Fruit fly (Drosophila melanogaster) whole organism, embryonic: ENCODE results near the gene CG7366.

Experiments used
- ATbp ChIP-seq: fragments of 200-800 bp; sonication (Bioruptor generic); optimal IDR thresholded peaks from 2 replicates; lab custom pipeline; 2017; ENCODE audit warnings: missing biosample characterization, mild to moderate bottlenecking, missing genetic modification characterization, missing genetic modification reagents
- Aef1 ChIP-seq: fragments of 200-800 bp; sonication (Bioruptor generic); IDR thresholded peaks from 3 replicates; pipeline ENCODE4 v1.3.6; 2022; ENCODE audit warnings: missing biosample characterization, missing genetic modification characterization
- CG10565 ChIP-seq: fragments of 200-800 bp; sonication (Bioruptor generic); optimal IDR thresholded peaks from 3 replicates; lab custom pipeline; 2016; ENCODE audit warnings: missing biosample characterization, mild to moderate bottlenecking, missing genetic modification characterization
- CG10654 ChIP-seq: fragments of 200-800 bp; sonication (Bioruptor generic); optimal IDR thresholded peaks from 2 replicates; lab custom pipeline; 2016; ENCODE audit warnings: missing biosample characterization, missing genetic modification characterization
- CG12744 ChIP-seq: fragments of 200-800 bp; sonication (Bioruptor generic); optimal IDR thresholded peaks from 2 replicates; lab custom pipeline; 2016; ENCODE audit warnings: missing biosample characterization, missing genetic modification characterization
- CG1529 ChIP-seq: fragments of 200-800 bp; sonication (Bioruptor generic); optimal IDR thresholded peaks from 3 replicates; lab custom pipeline; 2018; ENCODE audit warnings: missing biosample characterization, missing genetic modification characterization
- CG17359 ChIP-seq: fragments of 200-800 bp; sonication (Bioruptor generic); optimal IDR thresholded peaks from 3 replicates; lab custom pipeline; 2018; ENCODE audit warnings: missing biosample characterization, mild to moderate bottlenecking, missing genetic modification characterization, moderate library complexity
- CG1792 ChIP-seq: fragments of 200-800 bp; sonication (Bioruptor generic); optimal IDR thresholded peaks from 2 replicates; lab custom pipeline; 2016; ENCODE audit warnings: missing biosample characterization, missing genetic modification characterization
- CG18011 ChIP-seq: fragments of 200-800 bp; sonication (Bioruptor generic); optimal IDR thresholded peaks from 2 replicates; lab custom pipeline; 2017; ENCODE audit warnings: missing biosample characterization, missing genetic modification characterization, mild to moderate bottlenecking, moderate library complexity, missing genotype
- CG18599 ChIP-seq: fragments of 200-800 bp; sonication (Bioruptor generic); optimal IDR thresholded peaks from 3 replicates; lab custom pipeline; 2017; ENCODE audit warnings: missing biosample characterization, missing genetic modification characterization, mild to moderate bottlenecking, moderate library complexity, missing genetic modification reagents
- CG31224 ChIP-seq: fragments of 200-800 bp; sonication (Bioruptor generic); IDR thresholded peaks from 2 replicates; pipeline ENCODE4 v1.3.6; 2022; ENCODE audit warnings: missing biosample characterization, missing genetic modification characterization
- CG31365 ChIP-seq: fragments of 200-800 bp; sonication (Bioruptor generic); optimal IDR thresholded peaks from 2 replicates; lab custom pipeline; 2018; ENCODE audit warnings: missing biosample characterization, mild to moderate bottlenecking, missing genetic modification characterization
- CG3163 ChIP-seq: fragments of 200-800 bp; sonication (Bioruptor generic); optimal IDR thresholded peaks from 3 replicates; lab custom pipeline; 2016; ENCODE audit warnings: missing biosample characterization, missing genetic modification characterization
- CG34422 ChIP-seq: fragments of 200-800 bp; sonication (Bioruptor generic); IDR thresholded peaks from 3 replicates; pipeline ENCODE4 v1.3.6; 2022; ENCODE audit warnings: missing biosample characterization, missing genetic modification characterization
- CG4404 ChIP-seq: fragments of 200-800 bp; sonication (Bioruptor generic); IDR thresholded peaks from 2 replicates; pipeline ENCODE4 v1.3.6; 2022; ENCODE audit warnings: missing biosample characterization, missing genetic modification characterization
- CG7928 ChIP-seq: fragments of 200-800 bp; sonication (Bioruptor generic); optimal IDR thresholded peaks from 2 replicates; lab custom pipeline; 2017; ENCODE audit warnings: missing biosample characterization, mild to moderate bottlenecking, missing genetic modification characterization
- CG8089 ChIP-seq: fragments of 200-800 bp; sonication (Bioruptor generic); optimal IDR thresholded peaks from 3 replicates; lab custom pipeline; 2016; ENCODE audit warnings: missing biosample characterization, missing genetic modification characterization
- Dbx ChIP-seq: fragments of 200-800 bp; sonication (Bioruptor generic); IDR thresholded peaks from 3 replicates; pipeline ENCODE4 v1.3.6; 2022; ENCODE audit warnings: missing biosample characterization, missing genetic modification characterization
- Dp ChIP-seq: fragments of 200-800 bp; sonication (Bioruptor generic); optimal IDR thresholded peaks from 2 replicates; lab custom pipeline; 2018; ENCODE audit warnings: missing biosample characterization, mild to moderate bottlenecking, missing genetic modification characterization, moderate library complexity
- HLH3B ChIP-seq: fragments of 200-800 bp; sonication (Bioruptor generic); IDR thresholded peaks from 2 replicates; pipeline ENCODE4 v1.3.6; 2022; ENCODE audit warnings: missing biosample characterization, missing genetic modification characterization
- Lhr ChIP-seq: fragments of 200-800 bp; sonication (Bioruptor generic); optimal IDR thresholded peaks from 3 replicates; lab custom pipeline; 2017; ENCODE audit warnings: mild to moderate bottlenecking, missing biosample characterization, missing genetic modification reagents, missing genetic modification characterization
- Mes4 ChIP-seq: fragments of 200-800 bp; sonication (Bioruptor generic); optimal IDR thresholded peaks from 2 replicates; lab custom pipeline; 2016; ENCODE audit warnings: missing biosample characterization, missing genetic modification characterization
- Myb ChIP-seq: fragments of 200-800 bp; sonication (Bioruptor generic); optimal IDR thresholded peaks from 2 replicates; lab custom pipeline; 2016; ENCODE audit warnings: missing biosample characterization, missing genetic modification characterization
- Nf-YC ChIP-seq: fragments of 200-800 bp; optimal IDR thresholded peaks from 3 replicates; lab custom pipeline; 2019; ENCODE audit warnings: missing biosample characterization, mild to moderate bottlenecking, missing genetic modification characterization, moderate library complexity
- Taf1 ChIP-seq: fragments of 200-800 bp; sonication (Bioruptor generic); IDR thresholded peaks from 2 replicates; pipeline ENCODE4 v1.3.6; 2022; ENCODE audit warnings: missing biosample characterization, missing genetic modification characterization
- crc ChIP-seq: fragments of 200-800 bp; sonication (Bioruptor generic); optimal IDR thresholded peaks from 2 replicates; lab custom pipeline; 2016; ENCODE audit warnings: missing biosample characterization, missing genetic modification characterization
- cwo ChIP-seq: fragments of 200-800 bp; sonication (Bioruptor generic); optimal IDR thresholded peaks from 3 replicates; lab custom pipeline; 2017; ENCODE audit warnings: missing biosample characterization, missing genetic modification characterization, mild to moderate bottlenecking, moderate library complexity, missing genetic modification reagents
- disco-r ChIP-seq: fragments of 200-800 bp; sonication (Bioruptor generic); optimal IDR thresholded peaks from 2 replicates; lab custom pipeline; 2016; ENCODE audit warnings: missing biosample characterization, missing genetic modification characterization
- ewg ChIP-seq: fragments of 200-800 bp; sonication (Bioruptor generic); optimal IDR thresholded peaks from 3 replicates; lab custom pipeline; 2017; ENCODE audit warnings: mild to moderate bottlenecking, missing biosample characterization, missing genetic modification reagents, missing genetic modification characterization
- fd102C ChIP-seq: fragments of 200-800 bp; sonication (Bioruptor generic); optimal IDR thresholded peaks from 2 replicates; lab custom pipeline; 2018; ENCODE audit warnings: missing biosample characterization, mild to moderate bottlenecking, missing genetic modification characterization, moderate library complexity
- gcm2 ChIP-seq: fragments of 200-800 bp; sonication (Bioruptor generic); optimal IDR thresholded peaks from 2 replicates; lab custom pipeline; 2016; ENCODE audit warnings: missing biosample characterization, missing genetic modification characterization
- gfzf ChIP-seq: fragments of 200-800 bp; sonication (Bioruptor generic); optimal IDR thresholded peaks from 2 replicates; lab custom pipeline; 2016; ENCODE audit warnings: missing biosample characterization, mild to moderate bottlenecking, missing genetic modification characterization, moderate library complexity
- h ChIP-seq: fragments of >200 bp; optimal IDR thresholded peaks from 2 replicates; lab custom pipeline; 2017
- lbe ChIP-seq: fragments of 200-800 bp; sonication (Bioruptor generic); optimal IDR thresholded peaks from 2 replicates; lab custom pipeline; 2016; ENCODE audit warnings: missing biosample characterization, mild to moderate bottlenecking, missing genetic modification characterization
- luna ChIP-seq: fragments of 200-800 bp; sonication (Bioruptor generic); optimal IDR thresholded peaks from 2 replicates; lab custom pipeline; 2016; ENCODE audit warnings: missing biosample characterization, missing genetic modification characterization
- nom ChIP-seq: fragments of 200-800 bp; sonication (Bioruptor generic); optimal IDR thresholded peaks from 2 replicates; lab custom pipeline; 2017; ENCODE audit warnings: missing biosample characterization, missing genetic modification characterization, mild to moderate bottlenecking, moderate library complexity, missing genetic modification reagents
- onecut ChIP-seq: fragments of 200-800 bp; sonication (Bioruptor generic); IDR thresholded peaks from 2 replicates; pipeline ENCODE4 v1.3.6; 2022; ENCODE audit warnings: missing biosample characterization, missing genetic modification characterization
- pros ChIP-seq: fragments of 200-800 bp; sonication (Bioruptor generic); optimal IDR thresholded peaks from 3 replicates; lab custom pipeline; 2019; ENCODE audit warnings: missing biosample characterization, mild to moderate bottlenecking, missing genetic modification characterization, moderate library complexity
- pzg ChIP-seq: fragments of 200-800 bp; sonication (Bioruptor generic); optimal IDR thresholded peaks from 3 replicates; lab custom pipeline; 2018; ENCODE audit warnings: missing biosample characterization, mild to moderate bottlenecking, missing genetic modification characterization, moderate library complexity
- sd ChIP-seq: fragments of 200-800 bp; sonication (Bioruptor generic); optimal IDR thresholded peaks from 3 replicates; lab custom pipeline; 2018; ENCODE audit warnings: missing biosample characterization, mild to moderate bottlenecking, missing genetic modification characterization, moderate library complexity
- tx ChIP-seq: fragments of 200-800 bp; sonication (Bioruptor generic); optimal IDR thresholded peaks from 2 replicates; lab custom pipeline; 2016; ENCODE audit warnings: missing biosample characterization, missing genetic modification characterization
- vnd ChIP-seq: fragments of 200-800 bp; sonication (Bioruptor generic); IDR thresholded peaks from 3 replicates; pipeline ENCODE4 v1.3.6; 2022; ENCODE audit warnings: missing biosample characterization, missing genetic modification characterization; ENCODE audit not compliant: partially characterized antibody
- vvl ChIP-seq: fragments of 200-800 bp; sonication (Bioruptor generic); IDR thresholded peaks from 2 replicates; pipeline ENCODE4 v1.3.6; 2022; ENCODE audit warnings: missing biosample characterization, missing genetic modification characterization
- wor ChIP-seq: fragments of 200-800 bp; sonication (Bioruptor generic); IDR thresholded peaks from 2 replicates; pipeline ENCODE4 v1.3.6; 2022; ENCODE audit warnings: missing biosample characterization, missing genetic modification characterization

The CG7366 gene

DNA sequence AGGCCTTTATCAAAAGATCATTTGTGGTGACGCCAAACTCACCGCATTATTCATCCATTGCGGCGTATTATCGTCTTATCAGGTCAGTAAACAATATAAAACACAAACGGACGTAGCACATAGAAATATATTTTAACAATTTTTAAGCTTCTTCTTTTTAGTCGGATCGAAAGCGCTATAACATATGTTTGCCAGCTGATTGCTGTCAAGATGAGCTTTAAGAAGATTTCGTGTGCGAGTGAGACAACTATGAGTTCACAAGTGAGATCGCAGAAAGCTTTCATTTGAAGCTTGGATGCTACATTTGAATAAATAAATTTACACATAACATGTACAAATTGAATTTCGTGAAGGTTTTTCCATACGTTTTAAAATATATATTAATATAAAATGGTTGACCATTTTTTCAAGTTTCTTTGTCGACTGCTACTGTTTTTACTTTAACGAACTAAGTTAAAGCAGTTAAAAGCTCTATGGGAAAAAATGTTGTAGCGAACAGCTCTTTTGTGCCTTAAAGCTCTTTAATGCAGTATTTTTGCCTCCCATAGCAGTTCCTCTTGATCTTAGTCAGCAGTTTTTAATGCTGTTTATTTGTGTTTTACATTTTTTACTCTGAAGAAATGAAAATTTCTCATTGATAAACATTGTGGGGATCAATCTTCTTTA, 43.4 kb downstream of the CG7366 start, which contains the start of gene CG42445 (continued):
- TF ChIP-seq disco-r (no peak), Lhr (GFP tag; lab: Kevin White, UChicago) (no peak), CG31224 (no peak), CG1792 (GFP tag; lab: Kevin White, UChicago) (no peak), CG10565 (GFP tag; lab: Kevin White, UChicago) (no peak), CG34422 (no peak), pros (no peak), fd102C (GFP tag; lab: Kevin White, UChicago) (no peak), CG18599 (GFP tag; lab: Kevin White, UChicago) (no peak), CG18011 (GFP tag; lab: Kevin White, UChicago) (peak; percentile 96), CG31365 (tag; lab: Kevin White, UChicago) (peak; percentile 54), h (lab: Kevin White, UChicago) (no peak), Dp (no peak), wor (no peak), Dbx (GFP tag; lab: Robert Waterston, UW) (no peak), Taf1 (no peak), pzg (peak; percentile 10), Aef1 (no peak), CG17359 (no peak), CG12744 (GFP tag; lab: Kevin White, UChicago) (no peak), sd (no peak), CG3163 (GFP tag; lab: Kevin White, UChicago) (no peak), cwo (no peak), nom (no peak), Nf-YC (tag; lab: Kevin White, UChicago) (peak; percentile 20), ewg (GFP tag; lab: Kevin White, UChicago) (no peak), Mes4 (GFP tag; lab: Kevin White, UChicago) (no peak), CG7928 (no peak), vvl (GFP tag; lab: Robert Waterston, UW) (no peak), CG8089 (GFP tag; lab: Kevin White, UChicago) (no peak), lbe (GFP tag; lab: Kevin White, UChicago) (peak; percentile 53), CG10654 (GFP tag; lab: Kevin White, UChicago) (no peak), CG4404 (no peak), luna (no peak), vnd (no peak), tx (GFP tag; lab: Kevin White, UChicago) (no peak), gcm2 (GFP tag; lab: Kevin White, UChicago) (no peak), gfzf (GFP tag; lab: Kevin White, UChicago) (no peak), Myb (GFP tag; lab: Kevin White, UChicago) (peak; percentile 69), CG1529 (GFP tag; lab: Kevin White, UChicago) (no peak), crc (GFP tag; lab: Kevin White, UChicago) (no peak), onecut (GFP tag; lab: Robert Waterston, UW) (no peak), HLH3B (GFP tag; lab: Robert Waterston, UW) (no peak), ATbp (GFP tag; lab: Kevin White, UChicago) (no peak)
